Fruit fly (Drosophila melanogaster): ENCODE results near the gene schuy.
A peak's percentile ranks its signal among the peaks of the same experiment; 100 is the strongest.

The schuy gene

DNA sequence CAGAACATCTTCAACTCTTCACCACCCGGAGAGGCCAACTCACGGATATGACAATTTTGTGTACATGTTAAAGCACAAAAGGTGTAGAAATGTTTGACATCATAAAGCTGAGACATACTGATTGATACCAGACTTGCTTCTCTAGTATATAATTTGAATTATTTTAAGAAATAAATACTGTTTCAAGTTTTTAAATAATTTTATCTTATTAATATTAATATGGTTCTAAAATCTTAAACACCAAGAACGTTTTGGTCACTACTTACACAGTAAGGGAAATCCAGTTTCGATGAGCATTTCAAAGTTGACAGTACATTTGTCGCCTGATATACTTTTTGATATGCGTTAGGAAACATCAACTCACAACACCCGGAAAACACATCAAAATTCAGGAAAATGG, at the start of gene schuy, which contains the start of gene hale:
Gene schuy, plus strand, starts transcription at position 326 of the 400 bp plus-strand sequence.
Gene hale, minus strand, starts transcription at position 101 of the 400 bp plus-strand sequence.
- no peak for TF ChIP-seq CG10565 (GFP tag; optimal IDR thresholded peaks at IDR 0.05)

DNA sequence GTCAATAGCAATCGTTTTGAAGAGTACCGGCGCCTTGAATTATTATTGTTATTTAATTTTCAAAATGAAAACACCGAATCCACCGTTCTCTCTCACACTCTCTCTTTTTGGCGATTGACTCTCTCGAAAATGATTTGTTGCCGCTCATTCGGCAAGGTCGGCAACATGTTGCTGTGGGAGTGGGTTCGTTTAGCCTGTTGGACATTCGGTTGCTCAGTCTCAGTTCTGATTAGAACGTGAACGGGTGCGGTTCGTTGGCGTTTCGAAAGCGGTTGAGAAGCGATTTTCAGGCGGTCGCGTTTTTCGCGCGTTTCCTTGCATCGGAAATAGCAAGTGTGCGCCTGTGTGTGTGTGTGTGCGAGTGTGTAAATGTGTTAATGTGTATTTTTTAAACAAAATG, 46.9 kb upstream of the schuy start, which contains the start of gene Ac76E:
Gene Ac76E, plus strand, starts transcription at position 264 of the 400 bp plus-strand sequence.
- no peak for TF ChIP-seq so (GFP tag; IDR thresholded peaks at IDR 0.05)
- TF ChIP-seq scrt (GFP tag; optimal IDR thresholded peaks at IDR 0.05): peak; percentile 91
- TF ChIP-seq Jarid2 (GFP tag; optimal IDR thresholded peaks at IDR 0.05): peak; percentile 92
- TF ChIP-seq B-H1 (GFP tag; IDR thresholded peaks at IDR 0.05): no peak; the same call in 2 of the 3 replicates
- no peak for TF ChIP-seq Hr3 (GFP tag; optimal IDR thresholded peaks at IDR 0.05)
- TF ChIP-seq CG6765 (GFP tag; optimal IDR thresholded peaks at IDR 0.05): no peak
- peak; percentile 32 for TF ChIP-seq caup (GFP tag; optimal IDR thresholded peaks at IDR 0.05; ENCODE audit: severe bottlenecking)
- TF ChIP-seq tup (GFP tag; optimal IDR thresholded peaks at IDR 0.05): no peak
- no peak for TF ChIP-seq CG8290 (GFP tag; optimal IDR thresholded peaks at IDR 0.05)
- TF ChIP-seq CG8290 (tag; optimal IDR thresholded peaks at IDR 0.05): peak in 1 of 2 experiments; percentile 73
- no peak for TF ChIP-seq CG8388 (GFP tag; optimal IDR thresholded peaks at IDR 0.05)
- TF ChIP-seq CG7786 (GFP tag; optimal IDR thresholded peaks at IDR 0.05): no peak
- TF ChIP-seq CG16779 (GFP tag; IDR thresholded peaks at IDR 0.05): no peak
- TF ChIP-seq Sox100B (GFP tag; optimal IDR thresholded peaks at IDR 0.05): no peak
- no peak for TF ChIP-seq Eip74EF (GFP tag; optimal IDR thresholded peaks at IDR 0.05)
- TF ChIP-seq lilli (GFP tag; optimal IDR thresholded peaks at IDR 0.05): peak; percentile 17
- TF ChIP-seq MESR4 (GFP tag; optimal IDR thresholded peaks at IDR 0.05): no peak
- no peak for TF ChIP-seq Atf3 (GFP tag; optimal IDR thresholded peaks at IDR 0.05)
- TF ChIP-seq peb (GFP tag; IDR thresholded peaks at IDR 0.05): no peak
- no peak for TF ChIP-seq zen (tag; optimal IDR thresholded peaks at IDR 0.05)
- no peak for TF ChIP-seq CG18262 (tag; optimal IDR thresholded peaks at IDR 0.05)
- TF ChIP-seq CG16813 (GFP tag; IDR thresholded peaks at IDR 0.05; ENCODE audit: partially characterized antibody): no peak
- no peak for TF ChIP-seq lmd (GFP tag; IDR thresholded peaks at IDR 0.05)
- no peak for TF ChIP-seq crp (GFP tag; optimal IDR thresholded peaks at IDR 0.05)
- no peak for TF ChIP-seq Opbp (GFP tag; IDR thresholded peaks at IDR 0.05; ENCODE audit: partially characterized antibody)
- TF ChIP-seq tna (GFP tag; IDR thresholded peaks at IDR 0.05; ENCODE audit: partially characterized antibody): no peak; the same call in 1 of the 2 replicates
- TF ChIP-seq NfI (GFP tag; optimal IDR thresholded peaks at IDR 0.05): peak; percentile 13
- no peak for TF ChIP-seq kay (GFP tag; optimal IDR thresholded peaks at IDR 0.05)
- no peak for TF ChIP-seq unpg (GFP tag; optimal IDR thresholded peaks at IDR 0.05)
- no peak for TF ChIP-seq CG6654 (GFP tag; optimal IDR thresholded peaks at IDR 0.05)
- TF ChIP-seq nmo (GFP tag; optimal IDR thresholded peaks at IDR 0.05): no peak
- TF ChIP-seq CG10543 (GFP tag; optimal IDR thresholded peaks at IDR 0.05): peak; percentile 46
- no peak for TF ChIP-seq CG3163 (GFP tag; optimal IDR thresholded peaks at IDR 0.05)
- TF ChIP-seq tgo (GFP tag; IDR thresholded peaks at IDR 0.05): no peak
- TF ChIP-seq CG7963 (GFP tag; IDR thresholded peaks at IDR 0.05; ENCODE audit: partially characterized antibody): peak; percentile 11; the same call in 1 of the 3 replicates
- peak in 1 of 2 experiments; percentile 81 for TF ChIP-seq insv (GFP tag; optimal IDR thresholded peaks at IDR 0.05)
- TF ChIP-seq D (optimal IDR thresholded peaks at IDR 0.05): no peak
- no peak for TF ChIP-seq D (GFP tag; optimal IDR thresholded peaks at IDR 0.05)
- TF ChIP-seq her (GFP tag; optimal IDR thresholded peaks at IDR 0.05): no peak
- TF ChIP-seq CG10267 (tag; optimal IDR thresholded peaks at IDR 0.05): no peak
- TF ChIP-seq CG13424 (tag; optimal IDR thresholded peaks at IDR 0.05): no peak
- no peak for TF ChIP-seq lbe (GFP tag; optimal IDR thresholded peaks at IDR 0.05)
- 0 out of 2 replicates have a peak, but pooled peaks have one; percentile 23 for TF ChIP-seq sna (GFP tag; IDR thresholded peaks at IDR 0.05; ENCODE audit: partially characterized antibody)
- TF ChIP-seq CG8765 (GFP tag; IDR thresholded peaks at IDR 0.05): no peak
- no peak for TF ChIP-seq MBD-R2 (GFP tag; IDR thresholded peaks at IDR 0.05)
- TF ChIP-seq toy (GFP tag; IDR thresholded peaks at IDR 0.05): no peak
- TF ChIP-seq Elba2 (GFP tag; optimal IDR thresholded peaks at IDR 0.05): peak; percentile 77

Data from whole organism, embryonic.